Worm (Caenorhabditis elegans): Measurements from ENCODE around the gene pqn-92.

ce11 chrIII:12317492-12317891 is 9.9 kb downstream of the pqn-92 start:
- TF ChIP-seq sea-1 (GFP tag; conservative IDR thresholded peaks at IDR 0.05) = no peak
- no peak for TF ChIP-seq ceh-13 (GFP tag; optimal IDR thresholded peaks at IDR 0.05)
- no peak for TF ChIP-seq ama-1 (optimal IDR thresholded peaks at IDR 0.05)
- no peak for TF ChIP-seq scrt-1 (GFP tag; IDR thresholded peaks at IDR 0.05)
- TF ChIP-seq B0310.2 (tag; optimal IDR thresholded peaks at IDR 0.05) = no peak
- TF ChIP-seq ceh-36 (tag; optimal IDR thresholded peaks at IDR 0.05) = no peak
- TF ChIP-seq flt-1 (GFP tag; IDR thresholded peaks at IDR 0.05) = no peak
- no peak for TF ChIP-seq tra-4 (tag; optimal IDR thresholded peaks at IDR 0.05)
- TF ChIP-seq aly-1 (tag; optimal IDR thresholded peaks at IDR 0.05) = no peak
- no peak for TF ChIP-seq hmbx-1 (tag; optimal IDR thresholded peaks at IDR 0.05)
- TF ChIP-seq ets-7 (tag; optimal IDR thresholded peaks at IDR 0.05) = no peak
- no peak for TF ChIP-seq hnd-1 (tag; optimal IDR thresholded peaks at IDR 0.05)

Data from whole organism, early embryonic.